Worm (Caenorhabditis elegans) whole organism, L4 larva: ENCODE measurements around the gene clec-240.

ENCODE experiments used
- lsy-2 ChIP-seq, 2 experiments: fragments of 150-350 bp in 1 of 2; sonication (generic microtip) in 1 of 2; optimal IDR thresholded peaks; 2 replicates each; lab custom pipeline; 2014 to 2017; ENCODE audit warnings: missing biosample characterization in 2 of 2, missing genetic modification characterization in 2 of 2
- unc-130 ChIP-seq: sonication (generic microtip); optimal IDR thresholded peaks from 2 replicates; lab custom pipeline; 2016; ENCODE audit warnings: missing genetic modification reagents, missing genetic modification characterization, missing compliant biosample characterization
- ztf-11 ChIP-seq: fragments of 150-350 bp; optimal IDR thresholded peaks from 2 replicates; lab custom pipeline; 2014; ENCODE audit warnings: missing biosample characterization, missing genetic modification characterization
- ztf-7 ChIP-seq: fragments of 150-350 bp; optimal IDR thresholded peaks from 2 replicates; lab custom pipeline; 2014; ENCODE audit warnings: missing biosample characterization, missing genetic modification characterization

- no peak for TF ChIP-seq lsy-2 (tag; optimal IDR thresholded peaks at IDR 0.05; lab: Kevin White, UChicago)
- TF ChIP-seq ztf-11 (tag; lab: Kevin White, UChicago) = no peak
- TF ChIP-seq unc-130 = no peak
- no peak for TF ChIP-seq ztf-7 (tag; lab: Kevin White, UChicago)
Observed at ce11 chrV:17059987-17060386, 50.2 kb downstream of the clec-240 start, which contains the start of gene sri-66.
